Worm (Caenorhabditis elegans) whole organism, late embryonic: Measurements from ENCODE around the gene C17C3.6.

ENCODE experiments used
- dmd-4 ChIP-seq: sonication (generic microtip); optimal IDR thresholded peaks from 2 replicates; lab custom pipeline; 2016; ENCODE audit warnings: borderline replicate concordance, missing genetic modification characterization, missing compliant biosample characterization
- pros-1 ChIP-seq: fragments of 150-350 bp; optimal IDR thresholded peaks from 2 replicates; lab custom pipeline; 2014; ENCODE audit warnings: missing biosample characterization, missing genetic modification reagents, missing genetic modification characterization
- sox-4 ChIP-seq: sonication (generic microtip); optimal IDR thresholded peaks from 2 replicates; lab custom pipeline; 2017; ENCODE audit warnings: mild to moderate bottlenecking, missing genetic modification characterization, inconsistent platforms, missing compliant biosample characterization
- tbx-2 ChIP-seq: sonication (generic microtip); optimal IDR thresholded peaks from 2 replicates; lab custom pipeline; 2016; ENCODE audit warnings: missing genetic modification characterization, missing compliant biosample characterization
- unc-42 ChIP-seq: sonication (generic microtip); optimal IDR thresholded peaks from 2 replicates; lab custom pipeline; 2016; ENCODE audit warnings: missing genotype, missing genetic modification characterization, missing compliant biosample characterization

DNA sequence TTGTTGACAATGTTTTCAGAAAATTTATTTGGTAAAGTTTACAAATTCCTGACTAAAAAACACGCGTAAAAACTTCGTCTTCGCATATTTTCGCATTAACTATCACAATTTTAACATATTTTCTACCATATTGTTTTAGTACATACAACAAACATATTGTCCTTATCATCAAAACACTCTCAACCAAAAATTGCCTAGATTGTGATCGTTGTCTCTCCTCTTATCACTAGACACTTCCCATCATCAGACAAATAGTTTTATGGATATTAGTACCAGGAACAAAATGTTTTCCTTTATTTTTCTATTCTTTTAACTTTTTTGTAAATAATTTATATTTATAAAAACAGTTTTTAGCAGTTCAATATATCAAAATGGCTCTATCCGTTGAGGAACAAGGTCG is 11.5 kb downstream of the C17C3.6 start, which contains the start of gene C17C3.3:
- TF ChIP-seq sox-4 (tag; lab: Kevin White, UChicago) (no peak), pros-1 (no peak), tbx-2 (tag; lab: Kevin White, UChicago) (no peak), unc-42 (tag; lab: Kevin White, UChicago) (no peak), dmd-4 (no peak)
